Fruit fly (Drosophila melanogaster) whole organism, embryonic: Measurements from ENCODE around the gene CCKLR-17D1.

ENCODE experiments used
- CG10147 ChIP-seq: fragments of 200-800 bp; sonication (Bioruptor generic); optimal IDR thresholded peaks from 2 replicates; lab custom pipeline; 2019; ENCODE audit warnings: missing biosample characterization, mild to moderate bottlenecking, missing genetic modification characterization, moderate library complexity
- CG12104 ChIP-seq: fragments of 200-800 bp; sonication (Bioruptor generic); optimal IDR thresholded peaks from 3 replicates; lab custom pipeline; 2016; ENCODE audit warnings: missing biosample characterization, missing genetic modification characterization
- CG15479 ChIP-seq: fragments of 200-800 bp; sonication (Bioruptor generic); optimal IDR thresholded peaks from 3 replicates; lab custom pipeline; 2019; ENCODE audit warnings: missing biosample characterization, mild to moderate bottlenecking, missing genetic modification characterization, moderate library complexity
- CG6654 ChIP-seq: fragments of 200-800 bp; sonication (Bioruptor generic); optimal IDR thresholded peaks from 2 replicates; lab custom pipeline; 2017; ENCODE audit warnings: missing biosample characterization, mild to moderate bottlenecking, missing genetic modification characterization
- CG7745 ChIP-seq: fragments of 200-800 bp; sonication (Bioruptor generic); optimal IDR thresholded peaks from 2 replicates; lab custom pipeline; 2018; ENCODE audit warnings: missing biosample characterization, mild to moderate bottlenecking, missing genetic modification characterization, moderate library complexity
- Deaf1 ChIP-seq: fragments of 200-800 bp; optimal IDR thresholded peaks from 3 replicates; lab custom pipeline; 2019; ENCODE audit warnings: missing biosample characterization, mild to moderate bottlenecking, missing genetic modification characterization, moderate library complexity
- Mad ChIP-seq: fragments of 200-800 bp; sonication (Bioruptor generic); optimal IDR thresholded peaks from 2 replicates; lab custom pipeline; 2016; ENCODE audit warnings: missing biosample characterization, missing genetic modification characterization
- crp ChIP-seq, 2 experiments: fragments of 200-800 bp; sonication (Bioruptor generic); optimal IDR thresholded peaks; 2 replicates in 1 of 2; 3 replicates in 1 of 2; lab custom pipeline; 2017; ENCODE audit warnings: missing biosample characterization in 2 of 2, missing genetic modification characterization in 2 of 2, mild to moderate bottlenecking in 1 of 2, moderate library complexity in 1 of 2
- gcm2 ChIP-seq: fragments of 200-800 bp; sonication (Bioruptor generic); optimal IDR thresholded peaks from 2 replicates; lab custom pipeline; 2016; ENCODE audit warnings: missing biosample characterization, missing genetic modification characterization
- kni ChIP-seq: fragments of 200-800 bp; sonication (Bioruptor generic); optimal IDR thresholded peaks from 3 replicates; lab custom pipeline; 2017; ENCODE audit warnings: mild to moderate bottlenecking, missing biosample characterization, missing genetic modification reagents, missing genetic modification characterization
- odd ChIP-seq: fragments of 200-800 bp; sonication (Bioruptor generic); optimal IDR thresholded peaks from 2 replicates; lab custom pipeline; 2017; ENCODE audit warnings: missing biosample characterization, mild to moderate bottlenecking, missing genetic modification characterization
- org-1 ChIP-seq: fragments of 200-800 bp; sonication (Bioruptor generic); optimal IDR thresholded peaks from 2 replicates; lab custom pipeline; 2017; ENCODE audit warnings: missing biosample characterization, missing genetic modification characterization
- scrt ChIP-seq: fragments of 200-800 bp; sonication (Bioruptor generic); optimal IDR thresholded peaks from 2 replicates; lab custom pipeline; 2018; ENCODE audit warnings: missing biosample characterization, mild to moderate bottlenecking, missing genetic modification characterization, moderate library complexity
- yki ChIP-seq: fragments of >200 bp; optimal IDR thresholded peaks from 3 replicates; lab custom pipeline; 2018

- TF ChIP-seq gcm2 (no peak), CG6654 (GFP tag; lab: Kevin White, UChicago) (no peak), Deaf1 (no peak), crp (GFP tag; optimal IDR thresholded peaks at IDR 0.05; lab: Kevin White, UChicago) (no peak), scrt (no peak), odd (GFP tag; lab: Kevin White, UChicago) (no peak), Mad (no peak), CG12104 (GFP tag; lab: Kevin White, UChicago) (no peak), CG7745 (tag; lab: Kevin White, UChicago) (no peak), CG15479 (GFP tag; lab: Kevin White, UChicago) (no peak), org-1 (GFP tag; lab: Kevin White, UChicago) (no peak), yki (no peak), kni (GFP tag; lab: Kevin White, UChicago) (no peak), CG10147 (GFP tag; lab: Kevin White, UChicago) (no peak)
Measured at dm6 chrX:18682815-18683214, 43.6 kb downstream of the CCKLR-17D1 start.
